Fruit fly (Drosophila melanogaster) whole organism, pupa: ENCODE results near the gene Rad23.

Experiments
- CG13204 ChIP-seq: fragments of 200-800 bp; sonication (Bioruptor generic); optimal IDR thresholded peaks from 2 replicates; lab custom pipeline; 2018; ENCODE audit warnings: missing biosample characterization, mild to moderate bottlenecking, missing genetic modification characterization, moderate library complexity
- CG14655 ChIP-seq: fragments of 200-800 bp; sonication (Bioruptor generic); optimal IDR thresholded peaks from 3 replicates; lab custom pipeline; 2017; ENCODE audit warnings: mild to moderate bottlenecking, missing biosample characterization, missing genetic modification reagents, missing genetic modification characterization
- CG17806 ChIP-seq: fragments of 200-800 bp; sonication (Bioruptor generic); optimal IDR thresholded peaks from 2 replicates; lab custom pipeline; 2018; ENCODE audit warnings: missing biosample characterization, mild to moderate bottlenecking, missing genetic modification characterization, moderate library complexity
- CG8159 ChIP-seq: fragments of 200-800 bp; sonication (Bioruptor generic); optimal IDR thresholded peaks from 3 replicates; lab custom pipeline; 2018; ENCODE audit warnings: missing biosample characterization, mild to moderate bottlenecking, missing genetic modification characterization, moderate library complexity
- CG9948 ChIP-seq: fragments of 200-800 bp; sonication (Bioruptor generic); optimal IDR thresholded peaks from 2 replicates; lab custom pipeline; 2018; ENCODE audit warnings: missing biosample characterization, mild to moderate bottlenecking, missing genetic modification characterization, moderate library complexity
- D1 ChIP-seq: fragments of 200-800 bp; sonication (Bioruptor generic); optimal IDR thresholded peaks from 2 replicates; lab custom pipeline; 2018; ENCODE audit warnings: missing biosample characterization, mild to moderate bottlenecking, missing genetic modification characterization, moderate library complexity
- EcR ChIP-seq: fragments of 200-800 bp; sonication (Bioruptor generic); optimal IDR thresholded peaks from 3 replicates; lab custom pipeline; 2019; ENCODE audit warnings: missing biosample characterization, missing genetic modification characterization, mild to moderate bottlenecking, moderate library complexity, missing genetic modification reagents
- Pif1A ChIP-seq: fragments of 200-800 bp; sonication (Bioruptor generic); optimal IDR thresholded peaks from 3 replicates; lab custom pipeline; 2016; ENCODE audit warnings: missing biosample characterization, missing genetic modification characterization
- Pif1B ChIP-seq: fragments of 200-800 bp; sonication (Bioruptor generic); optimal IDR thresholded peaks from 3 replicates; lab custom pipeline; 2016; ENCODE audit warnings: missing biosample characterization, missing genetic modification characterization
- Snoo ChIP-seq: fragments of 200-800 bp; sonication (Bioruptor generic); optimal IDR thresholded peaks from 3 replicates; lab custom pipeline; 2017; ENCODE audit warnings: missing biosample characterization, mild to moderate bottlenecking, missing genetic modification characterization, inconsistent platforms
- fd96Ca ChIP-seq: fragments of 200-800 bp; sonication (Bioruptor generic); IDR thresholded peaks from 3 replicates; pipeline ENCODE4 v1.3.6; 2022; ENCODE audit warnings: missing biosample characterization, missing genetic modification characterization
- gl ChIP-seq: fragments of 200-800 bp; sonication (Bioruptor generic); optimal IDR thresholded peaks from 2 replicates; lab custom pipeline; 2018; ENCODE audit warnings: missing biosample characterization, mild to moderate bottlenecking, missing genetic modification characterization
- rn ChIP-seq: fragments of 200-800 bp; sonication (Bioruptor generic); IDR thresholded peaks from 2 replicates; pipeline ENCODE4 v1.3.6; 2022; ENCODE audit warnings: missing biosample characterization, missing genetic modification characterization

DNA sequence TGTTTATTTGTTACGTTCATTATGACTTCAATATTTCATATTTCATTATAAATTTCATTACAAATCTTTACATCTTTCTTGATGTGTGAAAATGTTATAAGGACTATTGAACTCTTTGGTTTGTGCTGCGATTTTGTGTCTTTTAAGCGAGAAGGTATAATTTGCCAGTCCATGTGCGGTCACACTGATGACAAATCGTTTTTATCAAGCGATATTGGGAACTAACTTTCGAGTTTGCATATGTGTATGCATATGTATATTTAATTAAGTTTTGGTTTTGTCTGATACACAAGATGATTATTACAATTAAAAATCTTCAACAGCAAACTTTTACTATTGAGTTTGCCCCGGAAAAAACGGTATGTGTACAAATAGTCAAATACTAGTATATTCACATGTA is at the start of gene Rad23:
- TF ChIP-seq Pif1B: no peak
- no peak for TF ChIP-seq fd96Ca (GFP tag; lab: Robert Waterston, UW)
- TF ChIP-seq CG17806 (tag; lab: Kevin White, UChicago): no peak
- TF ChIP-seq rn (GFP tag; lab: Robert Waterston, UW): no peak
- no peak for TF ChIP-seq Pif1A (GFP tag; lab: Kevin White, UChicago)
- no peak for TF ChIP-seq CG13204
- TF ChIP-seq D1 (tag; lab: Kevin White, UChicago): peak; percentile 77
- TF ChIP-seq EcR (GFP tag; lab: Kevin White, UChicago): no peak
- TF ChIP-seq CG14655 (GFP tag; lab: Kevin White, UChicago): no peak
- TF ChIP-seq CG8159 (tag; lab: Kevin White, UChicago): no peak
- no peak for TF ChIP-seq gl
- TF ChIP-seq CG9948 (tag; lab: Kevin White, UChicago): no peak
- no peak for TF ChIP-seq Snoo (tag; lab: Kevin White, UChicago)
